Worm (Caenorhabditis elegans) whole organism, L4/young adult: ENCODE measurements around the gene ZK1240.5.

Source experiments
- W03F9.2 ChIP-seq: fragments of 150-350 bp; optimal IDR thresholded peaks from 2 replicates; lab custom pipeline; 2014; ENCODE audit warnings: missing biosample characterization, missing genetic modification characterization
- dao-5 ChIP-seq: sonication (generic microtip); optimal IDR thresholded peaks from 2 replicates; lab custom pipeline; 2016; ENCODE audit warnings: missing genotype, missing genetic modification characterization, moderate library complexity, missing compliant biosample characterization
- him-1 ChIP-seq: sonication (generic microtip); optimal IDR thresholded peaks from 2 replicates; lab custom pipeline; 2016; ENCODE audit warnings: missing genotype, missing genetic modification reagents, missing genetic modification characterization, missing compliant biosample characterization

- no peak for TF ChIP-seq W03F9.2
- no peak for TF ChIP-seq him-1 (tag; lab: Kevin White, UChicago)
- no peak for TF ChIP-seq dao-5
These were observed 21.9 kb downstream of the ZK1240.5 start, which contains the start of gene fbxc-25 for ce11 chrII:2295817-2296315.
